Fruit fly (Drosophila melanogaster) whole organism, embryonic: Measurements from ENCODE around the gene Gr61a.

Experiments
- Abd-B ChIP-seq: fragments of 200-800 bp; sonication (Bioruptor generic); optimal IDR thresholded peaks from 2 replicates; lab custom pipeline; 2018; ENCODE audit warnings: missing biosample characterization, mild to moderate bottlenecking, missing genetic modification characterization, moderate library complexity
- BEAF-32 ChIP-seq: fragments of 200-800 bp; sonication (Bioruptor generic); optimal IDR thresholded peaks from 3 replicates; lab custom pipeline; 2017; ENCODE audit warnings: missing biosample characterization, missing genetic modification characterization, mild to moderate bottlenecking, moderate library complexity, missing genetic modification reagents
- Bgb ChIP-seq: fragments of 200-800 bp; sonication (Bioruptor generic); IDR thresholded peaks from 2 replicates; pipeline ENCODE4 v1.3.6; 2022; ENCODE audit warnings: missing biosample characterization, missing genetic modification characterization; ENCODE audit not compliant: partially characterized antibody
- C15 ChIP-seq: fragments of 200-800 bp; sonication (Bioruptor generic); IDR thresholded peaks from 3 replicates; pipeline ENCODE4 v1.3.6; 2022; ENCODE audit warnings: missing biosample characterization, missing genetic modification characterization
- CG10209 ChIP-seq: fragments of 200-800 bp; sonication (Bioruptor generic); optimal IDR thresholded peaks from 3 replicates; lab custom pipeline; 2017; ENCODE audit warnings: missing biosample characterization, mild to moderate bottlenecking, missing genetic modification characterization, missing genetic modification reagents
- CG12769 ChIP-seq: fragments of 200-800 bp; sonication (Bioruptor generic); optimal IDR thresholded peaks from 2 replicates; lab custom pipeline; 2019; ENCODE audit warnings: missing biosample characterization, mild to moderate bottlenecking, missing genetic modification characterization, moderate library complexity
- CG14014 ChIP-seq: fragments of 200-800 bp; sonication (Bioruptor generic); IDR thresholded peaks from 2 replicates; pipeline ENCODE4 v1.3.6; 2022; ENCODE audit warnings: missing biosample characterization, missing genetic modification characterization
- CG16813 ChIP-seq: fragments of 200-800 bp; sonication (Bioruptor generic); IDR thresholded peaks from 3 replicates; pipeline ENCODE4 v1.3.6; 2022; ENCODE audit warnings: missing biosample characterization, missing genetic modification characterization; ENCODE audit not compliant: partially characterized antibody
- CG2889 ChIP-seq: fragments of 200-800 bp; sonication (Bioruptor generic); IDR thresholded peaks from 3 replicates; pipeline ENCODE4 v1.3.6; 2022; ENCODE audit warnings: missing biosample characterization, missing genetic modification characterization
- CG4854 ChIP-seq: fragments of 200-800 bp; sonication (Bioruptor generic); optimal IDR thresholded peaks from 2 replicates; lab custom pipeline; 2016; ENCODE audit warnings: missing biosample characterization, missing genetic modification characterization, inconsistent platforms
- CG5953 ChIP-seq: fragments of 200-800 bp; sonication (Bioruptor generic); IDR thresholded peaks from 2 replicates; pipeline ENCODE4 v1.3.6; 2022; ENCODE audit warnings: missing biosample characterization, missing genetic modification characterization
- CG6689 ChIP-seq: fragments of 200-800 bp; sonication (Bioruptor generic); IDR thresholded peaks from 2 replicates; pipeline ENCODE4 v1.3.6; 2022; ENCODE audit warnings: missing biosample characterization, missing genetic modification characterization
- CG7987 ChIP-seq: fragments of 200-800 bp; sonication (Bioruptor generic); optimal IDR thresholded peaks from 2 replicates; lab custom pipeline; 2018; ENCODE audit warnings: missing biosample characterization, mild to moderate bottlenecking, missing genetic modification characterization, moderate library complexity
- CG8924 ChIP-seq: fragments of 200-800 bp; optimal IDR thresholded peaks from 3 replicates; lab custom pipeline; 2019; ENCODE audit warnings: missing biosample characterization, mild to moderate bottlenecking, missing genetic modification characterization, moderate library complexity
- CG9797 ChIP-seq: fragments of 200-800 bp; sonication (Bioruptor generic); optimal IDR thresholded peaks from 3 replicates; lab custom pipeline; 2018; ENCODE audit warnings: missing biosample characterization, mild to moderate bottlenecking, missing genetic modification characterization
- Dad ChIP-seq: fragments of 200-800 bp; sonication (Bioruptor generic); optimal IDR thresholded peaks from 3 replicates; lab custom pipeline; 2016; ENCODE audit warnings: missing biosample characterization, missing genetic modification characterization
- E2f1 ChIP-seq: fragments of 200-800 bp; sonication (Bioruptor generic); IDR thresholded peaks from 2 replicates; pipeline ENCODE4 v1.3.6; 2022; ENCODE audit warnings: missing biosample characterization, missing genetic modification characterization
- E2f2 ChIP-seq: fragments of 200-800 bp; sonication (Bioruptor generic); IDR thresholded peaks from 2 replicates; pipeline ENCODE4 v1.3.6; 2022; ENCODE audit warnings: missing biosample characterization, missing genetic modification characterization
- Eip74EF ChIP-seq, 2 experiments: fragments of 200-800 bp in 1 of 2; fragments of >200 bp in 1 of 2; sonication (Bioruptor generic) in 1 of 2; optimal IDR thresholded peaks; 2 replicates each; lab custom pipeline; 2017 to 2019; ENCODE audit warnings: missing biosample characterization in 2 of 2, missing genetic modification characterization in 2 of 2, mild to moderate bottlenecking in 1 of 2, moderate library complexity in 1 of 2
- Ets65A ChIP-seq: fragments of 200-800 bp; sonication (Bioruptor generic); peaks from one replicate; lab custom pipeline; 2016; ENCODE audit warnings: missing biosample characterization, missing genetic modification characterization
- HLH54F ChIP-seq: fragments of 200-800 bp; sonication (Bioruptor generic); optimal IDR thresholded peaks from 3 replicates; lab custom pipeline; 2016; ENCODE audit warnings: missing biosample characterization, missing genetic modification characterization
- HLHmδ ChIP-seq: fragments of 200-800 bp; sonication (Bioruptor generic); optimal IDR thresholded peaks from 2 replicates; lab custom pipeline; 2018; ENCODE audit warnings: missing biosample characterization, mild to moderate bottlenecking, missing genetic modification characterization, moderate library complexity
- Hand ChIP-seq: fragments of 200-800 bp; sonication (Bioruptor generic); optimal IDR thresholded peaks from 2 replicates; lab custom pipeline; 2017; ENCODE audit warnings: mild to moderate bottlenecking, missing biosample characterization, missing genetic modification reagents, missing genetic modification characterization
- Hey ChIP-seq: fragments of 200-800 bp; sonication (Bioruptor generic); optimal IDR thresholded peaks from 3 replicates; lab custom pipeline; 2018; ENCODE audit warnings: missing biosample characterization, mild to moderate bottlenecking, missing genetic modification characterization
- Jarid2 ChIP-seq: fragments of 200-800 bp; sonication (Bioruptor generic); optimal IDR thresholded peaks from 3 replicates; lab custom pipeline; 2017; ENCODE audit warnings: mild to moderate bottlenecking, missing biosample characterization, missing genetic modification reagents, missing genetic modification characterization
- MBD-R2 ChIP-seq: fragments of 200-800 bp; sonication (Bioruptor generic); IDR thresholded peaks from 2 replicates; pipeline ENCODE4 v1.3.6; 2022; ENCODE audit warnings: missing biosample characterization, missing genetic modification characterization
- MESR4 ChIP-seq: fragments of 200-800 bp; sonication (Bioruptor generic); optimal IDR thresholded peaks from 2 replicates; lab custom pipeline; 2018; ENCODE audit warnings: missing biosample characterization, mild to moderate bottlenecking, missing genetic modification characterization, moderate library complexity
- Med ChIP-seq: fragments of 200-800 bp; sonication (Bioruptor generic); peaks from one replicate; lab custom pipeline; 2016; ENCODE audit warnings: missing biosample characterization, missing genetic modification characterization, mild to moderate bottlenecking, inconsistent platforms, moderate library complexity
- Nf-YB ChIP-seq: fragments of 200-800 bp; sonication (Bioruptor generic); optimal IDR thresholded peaks from 3 replicates; lab custom pipeline; 2019; ENCODE audit warnings: missing biosample characterization, mild to moderate bottlenecking, missing genetic modification characterization, moderate library complexity
- Oli ChIP-seq: fragments of 200-800 bp; sonication (Bioruptor generic); optimal IDR thresholded peaks from 2 replicates; lab custom pipeline; 2018; ENCODE audit warnings: missing biosample characterization, mild to moderate bottlenecking, missing genetic modification characterization, moderate library complexity
- PHDP ChIP-seq: fragments of 200-800 bp; sonication (Bioruptor generic); optimal IDR thresholded peaks from 3 replicates; lab custom pipeline; 2018; ENCODE audit warnings: missing biosample characterization, mild to moderate bottlenecking, missing genetic modification characterization, moderate library complexity
- Scr ChIP-seq: fragments of 200-800 bp; sonication (Bioruptor generic); IDR thresholded peaks from 2 replicates; pipeline ENCODE4 v1.3.6; 2022; ENCODE audit warnings: missing biosample characterization, missing genetic modification characterization; ENCODE audit not compliant: partially characterized antibody
- Xrp1 ChIP-seq: fragments of 200-800 bp; sonication (Bioruptor generic); IDR thresholded peaks from 2 replicates; pipeline ENCODE4 v1.3.6; 2022; ENCODE audit warnings: missing biosample characterization, missing genetic modification characterization
- ash1 ChIP-seq: fragments of 200-800 bp; sonication (Bioruptor generic); optimal IDR thresholded peaks from 2 replicates; lab custom pipeline; 2018; ENCODE audit warnings: missing biosample characterization, mild to moderate bottlenecking, missing genetic modification characterization
- ci ChIP-seq: fragments of 200-800 bp; sonication (Bioruptor generic); IDR thresholded peaks from 3 replicates; pipeline ENCODE4 v1.3.6; 2022; ENCODE audit warnings: missing biosample characterization, missing genetic modification characterization
- exex ChIP-seq: fragments of 200-800 bp; sonication (Bioruptor generic); optimal IDR thresholded peaks from 4 replicates; lab custom pipeline; 2018; ENCODE audit warnings: missing biosample characterization, mild to moderate bottlenecking, missing genetic modification characterization, moderate library complexity
- gsb-n ChIP-seq: fragments of 200-800 bp; sonication (Bioruptor generic); optimal IDR thresholded peaks from 3 replicates; lab custom pipeline; 2018; ENCODE audit warnings: missing biosample characterization, mild to moderate bottlenecking, missing genetic modification characterization
- ind ChIP-seq: fragments of 200-800 bp; sonication (Bioruptor generic); optimal IDR thresholded peaks from 3 replicates; lab custom pipeline; 2016; ENCODE audit warnings: missing biosample characterization, missing genetic modification characterization
- jumu ChIP-seq: fragments of 200-800 bp; sonication (Bioruptor generic); optimal IDR thresholded peaks from 3 replicates; lab custom pipeline; 2016; ENCODE audit warnings: missing biosample characterization, missing genetic modification characterization
- knrl ChIP-seq: fragments of 200-800 bp; sonication (Bioruptor generic); IDR thresholded peaks from 3 replicates; pipeline ENCODE4 v1.3.6; 2022; ENCODE audit warnings: missing biosample characterization, missing genetic modification characterization; ENCODE audit not compliant: partially characterized antibody
- lbe ChIP-seq: fragments of 200-800 bp; sonication (Bioruptor generic); optimal IDR thresholded peaks from 2 replicates; lab custom pipeline; 2016; ENCODE audit warnings: missing biosample characterization, mild to moderate bottlenecking, missing genetic modification characterization
- prd ChIP-seq, 3 experiments: fragments of >200 bp in 2 of 3; fragments of 200-800 bp in 1 of 3; sonication (Bioruptor generic) in 1 of 3; optimal IDR thresholded peaks in 2 of 3; IDR thresholded peaks in 1 of 3; 2 replicates in 2 of 3; 3 replicates in 1 of 3; pipeline versions ENCODE4 v1.3.6 to Lab custom; 2017 to 2022; ENCODE audit warnings: missing biosample characterization in 1 of 3, missing genetic modification characterization in 1 of 3
- psq ChIP-seq: fragments of 200-800 bp; sonication (Bioruptor generic); optimal IDR thresholded peaks from 2 replicates; lab custom pipeline; 2017; ENCODE audit warnings: missing biosample characterization, missing genetic modification characterization
- pzg ChIP-seq: fragments of 200-800 bp; sonication (Bioruptor generic); optimal IDR thresholded peaks from 3 replicates; lab custom pipeline; 2018; ENCODE audit warnings: missing biosample characterization, mild to moderate bottlenecking, missing genetic modification characterization, moderate library complexity
- seq ChIP-seq: fragments of 200-800 bp; sonication (Bioruptor generic); IDR thresholded peaks from 2 replicates; pipeline ENCODE4 v1.3.6; 2022; ENCODE audit warnings: missing biosample characterization, missing genetic modification characterization
- stwl ChIP-seq: fragments of 200-800 bp; sonication (Bioruptor generic); optimal IDR thresholded peaks from 3 replicates; lab custom pipeline; 2018; ENCODE audit warnings: missing biosample characterization, mild to moderate bottlenecking, missing genetic modification characterization, moderate library complexity
- vvl ChIP-seq: fragments of 200-800 bp; sonication (Bioruptor generic); IDR thresholded peaks from 2 replicates; pipeline ENCODE4 v1.3.6; 2022; ENCODE audit warnings: missing biosample characterization, missing genetic modification characterization
- wek ChIP-seq: fragments of 200-800 bp; sonication (Bioruptor generic); optimal IDR thresholded peaks from 3 replicates; lab custom pipeline; 2018; ENCODE audit warnings: missing biosample characterization, mild to moderate bottlenecking, missing genetic modification characterization, moderate library complexity
- zf30C ChIP-seq: fragments of 200-800 bp; sonication (Bioruptor generic); optimal IDR thresholded peaks from 3 replicates; lab custom pipeline; 2018; ENCODE audit warnings: missing biosample characterization, mild to moderate bottlenecking, missing genetic modification characterization

The Gr61a gene

DNA sequence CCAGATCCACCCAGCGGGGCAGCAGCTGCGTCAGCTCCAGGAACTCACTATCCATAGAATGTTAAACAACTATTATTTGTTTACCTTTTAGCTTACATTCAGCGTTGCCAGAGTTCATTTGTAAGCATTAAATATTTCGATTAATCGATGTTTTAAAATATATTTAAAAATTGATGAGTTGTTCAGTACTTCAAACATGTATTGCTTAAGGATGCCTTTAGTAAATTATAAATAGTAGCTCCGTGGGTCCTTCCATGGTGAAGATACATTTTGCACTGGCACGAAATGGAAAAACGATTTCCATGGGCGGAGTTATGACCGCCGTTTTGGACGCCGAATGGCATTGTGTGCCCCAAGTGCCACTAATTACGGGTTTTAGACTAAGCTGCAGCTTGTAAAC lies at the start of gene Gr61a, which contains the start of gene JMJD5:
Gene Gr61a (plus strand): TSS at position 192 of the 400 bp plus-strand sequence.
Gene JMJD5 (minus strand): TSS at position 101 of the 400 bp plus-strand sequence.
- TF ChIP-seq ash1, result no peak
- peak; percentile 19 for TF ChIP-seq BEAF-32 (GFP tag; lab: Kevin White, UChicago)
- TF ChIP-seq knrl (GFP tag; lab: Robert Waterston, UW), result no peak
- no peak for TF ChIP-seq CG10209
- no peak for TF ChIP-seq Eip74EF (GFP tag; optimal IDR thresholded peaks at IDR 0.05; lab: Kevin White, UChicago)
- no peak for TF ChIP-seq wek (GFP tag; lab: Kevin White, UChicago)
- peak; percentile 26; the same call in 1 of the 2 replicates for TF ChIP-seq Bgb (GFP tag; lab: Robert Waterston, UW)
- no peak for TF ChIP-seq E2f1 (GFP tag; lab: Robert Waterston, UW)
- no peak for TF ChIP-seq Nf-YB (GFP tag; lab: Kevin White, UChicago)
- TF ChIP-seq CG14014 (GFP tag; lab: Robert Waterston, UW), result no peak
- TF ChIP-seq MESR4 (GFP tag; lab: Kevin White, UChicago), result no peak
- TF ChIP-seq CG5953 (GFP tag; lab: Robert Waterston, UW), result no peak
- peak; percentile 48 for TF ChIP-seq Med (GFP tag; lab: Kevin White, UChicago)
- TF ChIP-seq HLHmδ, result no peak
- 0 out of 2 replicates have a peak, but pooled peaks have one; percentile 27 for TF ChIP-seq E2f2 (GFP tag; lab: Robert Waterston, UW)
- no peak for TF ChIP-seq gsb-n
- peak; percentile 59 for TF ChIP-seq MBD-R2 (GFP tag; lab: Robert Waterston, UW)
- no peak for TF ChIP-seq CG12769 (tag; lab: Kevin White, UChicago)
- TF ChIP-seq stwl (tag; lab: Kevin White, UChicago), result peak; percentile 20
- no peak for TF ChIP-seq jumu (GFP tag; lab: Kevin White, UChicago)
- TF ChIP-seq HLH54F (GFP tag; lab: Kevin White, UChicago), result no peak
- TF ChIP-seq lbe (GFP tag; lab: Kevin White, UChicago), result no peak
- peak; percentile 0 for TF ChIP-seq pzg
- no peak for TF ChIP-seq seq
- TF ChIP-seq Ets65A (GFP tag; lab: Kevin White, UChicago), result peak; percentile 20
- no peak for TF ChIP-seq exex
- TF ChIP-seq CG4854 (GFP tag; lab: Kevin White, UChicago), result no peak
- no peak for TF ChIP-seq ind
- TF ChIP-seq CG7987 (GFP tag; lab: Kevin White, UChicago), result no peak
- TF ChIP-seq Scr, result peak; percentile 14; the same call in 1 of the 2 replicates

- TF ChIP-seq Dad (GFP tag; lab: Kevin White, UChicago) (no peak), Xrp1 (GFP tag; lab: Robert Waterston, UW) (0 out of 2 replicates have a peak, but pooled peaks have one; percentile 33), CG7987 (GFP tag; lab: Kevin White, UChicago) (no peak), PHDP (tag; lab: Kevin White, UChicago) (no peak), Abd-B (no peak), Hey (tag; lab: Kevin White, UChicago) (no peak), zf30C (GFP tag; lab: Kevin White, UChicago) (no peak), CG9797 (GFP tag; lab: Kevin White, UChicago) (no peak), CG16813 (no peak), ci (GFP tag; lab: Robert Waterston, UW) (peak; percentile 46; the same call in 1 of the 3 replicates), Oli (tag; lab: Kevin White, UChicago) (peak; percentile 5), psq (GFP tag; lab: Kevin White, UChicago) (no peak), C15 (GFP tag; lab: Robert Waterston, UW) (no peak), Hand (GFP tag; lab: Kevin White, UChicago) (no peak), prd (optimal IDR thresholded peaks at IDR 0.05; lab: Kevin White, UChicago) (no peak), prd (GFP tag; IDR thresholded peaks at IDR 0.05; lab: Robert Waterston, UW) (peak; percentile 8; the same call in 1 of the 3 replicates), vvl (GFP tag; lab: Robert Waterston, UW) (no peak), CG8924 (tag; lab: Kevin White, UChicago) (no peak), CG2889 (no peak), CG6689 (GFP tag; lab: Robert Waterston, UW) (0 out of 2 replicates have a peak, but pooled peaks have one; percentile 15), Jarid2 (no peak)
Observed at dm6 chr3L:793733-794320, 47.4 kb upstream of the Gr61a start.
